Fruit fly (Drosophila melanogaster): ENCODE data around the gene CG33281.

dm6 chr2L:3366043-3366679 is 42.1 kb downstream of the CG33281 start:
- TF ChIP-seq CG8478 (optimal IDR thresholded peaks at IDR 0.05) (no peak), CTCF (optimal IDR thresholded peaks at IDR 0.05) (no peak)
